Worm (Caenorhabditis elegans) whole organism, L2 larva: ENCODE results near the gene rpn-11.

Source experiments
- C34F6.9 ChIP-seq: fragments of 150-350 bp; optimal IDR thresholded peaks from 2 replicates; lab custom pipeline; 2014; ENCODE audit warnings: missing biosample characterization, missing genetic modification characterization
- F13H6.1 ChIP-seq: sonication (generic microtip); optimal IDR thresholded peaks from 2 replicates; lab custom pipeline; 2016; ENCODE audit warnings: missing genetic modification characterization, missing compliant biosample characterization
- R02D3.7 ChIP-seq: fragments of 150-350 bp; optimal IDR thresholded peaks from 2 replicates; lab custom pipeline; 2014; ENCODE audit warnings: missing biosample characterization, missing genetic modification characterization
- Y55F3AM.14 ChIP-seq: fragments of 200-800 bp; sonication (Bioruptor generic); optimal IDR thresholded peaks from 2 replicates; lab custom pipeline; 2018; ENCODE audit warnings: mild to moderate bottlenecking, missing genetic modification characterization, missing compliant biosample characterization
- aly-2 ChIP-seq: fragments of 150-350 bp; optimal IDR thresholded peaks from 2 replicates; lab custom pipeline; 2014; ENCODE audit warnings: missing biosample characterization, missing genetic modification characterization
- ama-1 ChIP-seq: fragments of 150-350 bp; optimal IDR thresholded peaks from 2 replicates; lab custom pipeline; 2018; ENCODE audit warnings: inconsistent platforms
- blmp-1 ChIP-seq: sonication (generic microtip); optimal IDR thresholded peaks from 2 replicates; lab custom pipeline; 2017; ENCODE audit warnings: missing genetic modification characterization, mild to moderate bottlenecking, missing compliant biosample characterization, antibody characterized with exemption, moderate library complexity; ENCODE audit not compliant: insufficient read depth
- ceh-16 ChIP-seq: fragments of 150-350 bp; optimal IDR thresholded peaks from 2 replicates; lab custom pipeline; 2014; ENCODE audit warnings: missing biosample characterization, missing genetic modification characterization
- ceh-82 ChIP-seq: fragments of 150-350 bp; optimal IDR thresholded peaks from 2 replicates; lab custom pipeline; 2014; ENCODE audit warnings: missing biosample characterization, missing genetic modification characterization
- crh-2 ChIP-seq: sonication (generic microtip); optimal IDR thresholded peaks from 2 replicates; lab custom pipeline; 2017; ENCODE audit warnings: missing biosample characterization, missing genetic modification characterization
- dmd-4 ChIP-seq: sonication (generic microtip); optimal IDR thresholded peaks from 2 replicates; lab custom pipeline; 2017; ENCODE audit warnings: missing biosample characterization, missing genetic modification characterization
- egl-27 ChIP-seq: sonication (generic microtip); optimal IDR thresholded peaks from 3 replicates; lab custom pipeline; 2017; ENCODE audit warnings: missing biosample characterization, missing genetic modification reagents, missing genetic modification characterization
- elt-1 ChIP-seq: fragments of 150-350 bp; optimal IDR thresholded peaks from 2 replicates; lab custom pipeline; 2014; ENCODE audit warnings: missing biosample characterization, missing genetic modification characterization
- elt-3 ChIP-seq: sonication (generic microtip); optimal IDR thresholded peaks from 2 replicates; lab custom pipeline; 2017; ENCODE audit warnings: missing biosample characterization, missing genetic modification characterization
- fos-1 ChIP-seq: fragments of 150-350 bp; optimal IDR thresholded peaks from 2 replicates; lab custom pipeline; 2014; ENCODE audit warnings: missing biosample characterization, missing genetic modification characterization
- gmeb-1 ChIP-seq: fragments of 150-350 bp; optimal IDR thresholded peaks from 2 replicates; lab custom pipeline; 2014; ENCODE audit warnings: missing biosample characterization, missing genetic modification characterization
- lin-11 ChIP-seq: fragments of 150-350 bp; sonication (generic microtip); optimal IDR thresholded peaks from 2 replicates; lab custom pipeline; 2014; ENCODE audit warnings: missing biosample characterization, missing genetic modification characterization, inconsistent platforms, mixed read lengths
- lin-39 ChIP-seq: fragments of 150-350 bp; optimal IDR thresholded peaks from 2 replicates; lab custom pipeline; 2014; ENCODE audit warnings: missing biosample characterization, missing genetic modification reagents, missing genetic modification characterization
- lsy-2 ChIP-seq, 2 experiments: fragments of 150-350 bp in 1 of 2; sonication (generic microtip) in 1 of 2; optimal IDR thresholded peaks; 2 replicates each; lab custom pipeline; 2014 to 2017; ENCODE audit warnings: missing biosample characterization in 2 of 2, missing genetic modification characterization in 2 of 2
- mbf-1 ChIP-seq: sonication (generic microtip); optimal IDR thresholded peaks from 2 replicates; lab custom pipeline; 2017; ENCODE audit warnings: missing biosample characterization, missing genetic modification characterization
- mdl-1 ChIP-seq, 2 experiments: fragments of 150-350 bp in 1 of 2; sonication (generic microtip) in 1 of 2; optimal IDR thresholded peaks; 2 replicates each; lab custom pipeline; 2017; ENCODE audit warnings: missing biosample characterization in 2 of 2, missing genetic modification characterization in 2 of 2
- nhr-10 ChIP-seq: sonication (generic microtip); optimal IDR thresholded peaks from 2 replicates; lab custom pipeline; 2017; ENCODE audit warnings: missing biosample characterization, missing genetic modification characterization
- nhr-11 ChIP-seq: fragments of 150-350 bp; optimal IDR thresholded peaks from 2 replicates; lab custom pipeline; 2014; ENCODE audit warnings: missing biosample characterization, missing genetic modification characterization
- nhr-12 ChIP-seq: fragments of 150-350 bp; optimal IDR thresholded peaks from 2 replicates; lab custom pipeline; 2014; ENCODE audit warnings: missing biosample characterization, missing genetic modification characterization
- nhr-129 ChIP-seq: fragments of 150-350 bp; optimal IDR thresholded peaks from 2 replicates; lab custom pipeline; 2014; ENCODE audit warnings: missing biosample characterization, missing genetic modification characterization
- nhr-21 ChIP-seq: fragments of 150-350 bp; optimal IDR thresholded peaks from 2 replicates; lab custom pipeline; 2014; ENCODE audit warnings: missing biosample characterization, missing genetic modification characterization
- nhr-237 ChIP-seq: fragments of 150-350 bp; optimal IDR thresholded peaks from 2 replicates; lab custom pipeline; 2014; ENCODE audit warnings: missing biosample characterization, missing genetic modification characterization
- nhr-25 ChIP-seq: fragments of 150-350 bp; sonication (generic microtip); optimal IDR thresholded peaks from 3 replicates; lab custom pipeline; 2014; ENCODE audit warnings: missing biosample characterization, missing genetic modification characterization
- nhr-6 ChIP-seq: fragments of 150-350 bp; optimal IDR thresholded peaks from 2 replicates; lab custom pipeline; 2014; ENCODE audit warnings: missing biosample characterization, missing genetic modification characterization
- nhr-77 ChIP-seq: fragments of 150-350 bp; optimal IDR thresholded peaks from 2 replicates; lab custom pipeline; 2014; ENCODE audit warnings: missing biosample characterization, missing genetic modification characterization
- sem-4 ChIP-seq: fragments of 150-350 bp; optimal IDR thresholded peaks from 2 replicates; lab custom pipeline; 2014; ENCODE audit warnings: missing biosample characterization, missing genetic modification reagents, missing genetic modification characterization
- skn-1 ChIP-seq: sonication (generic microtip); optimal IDR thresholded peaks from 2 replicates; lab custom pipeline; 2017; ENCODE audit warnings: missing biosample characterization, missing genetic modification characterization
- sma-3 ChIP-seq: sonication (generic microtip); optimal IDR thresholded peaks from 2 replicates; lab custom pipeline; 2016; ENCODE audit warnings: missing genetic modification reagents, missing genetic modification characterization, missing compliant biosample characterization
- sma-9 ChIP-seq, 2 experiments: fragments of 150-350 bp in 1 of 2; sonication (generic microtip) in 1 of 2; optimal IDR thresholded peaks; 2 replicates each; lab custom pipeline; 2014 to 2016; ENCODE audit warnings: missing genetic modification characterization in 2 of 2, mild to moderate bottlenecking in 1 of 2, missing biosample characterization in 1 of 2, missing compliant biosample characterization in 1 of 2, missing genetic modification reagents in 1 of 2, moderate library complexity in 1 of 2
- snpc-4 ChIP-seq: fragments of 150-350 bp; optimal IDR thresholded peaks from 2 replicates; lab custom pipeline; 2014; ENCODE audit warnings: missing biosample characterization, missing genetic modification characterization
- unc-39 ChIP-seq: fragments of 150-350 bp; optimal IDR thresholded peaks from 2 replicates; lab custom pipeline; 2014; ENCODE audit warnings: missing biosample characterization, missing genetic modification characterization
- unc-62 ChIP-seq: fragments of 150-350 bp; optimal IDR thresholded peaks from 2 replicates; lab custom pipeline; 2014; ENCODE audit warnings: missing biosample characterization, missing genetic modification reagents, missing genetic modification characterization
- ztf-1 ChIP-seq: fragments of 200-800 bp; sonication (Bioruptor generic); conservative IDR thresholded peaks from 2 replicates; pipeline ENCODE4 v1.3.6; 2022; ENCODE audit warnings: missing genetic modification characterization, missing compliant biosample characterization
- ztf-11 ChIP-seq: sonication (generic microtip); optimal IDR thresholded peaks from 2 replicates; lab custom pipeline; 2017; ENCODE audit warnings: missing biosample characterization, missing genetic modification characterization

The rpn-11 gene

ce11 chrII:4038541-4038940 lies 5.8 kb downstream of the rpn-11 start, which contains the start of gene pqn-48:
Gene pqn-48 (plus strand): TSS chrII:4038884.
- TF ChIP-seq fos-1 (tag; lab: Kevin White, UChicago) = no peak
- peak; percentile 52 for TF ChIP-seq nhr-129 (tag; lab: Kevin White, UChicago)
- TF ChIP-seq aly-2 = no peak
- no peak for TF ChIP-seq Y55F3AM.14
- no peak for TF ChIP-seq lsy-2 (tag; optimal IDR thresholded peaks at IDR 0.05; lab: Kevin White, UChicago)
- no peak for TF ChIP-seq sma-9 (GFP tag; optimal IDR thresholded peaks at IDR 0.05; lab: Kevin White, UChicago)
- no peak for TF ChIP-seq sma-9 (tag; optimal IDR thresholded peaks at IDR 0.05; lab: Kevin White, UChicago)
- TF ChIP-seq skn-1 (tag; lab: Kevin White, UChicago) = no peak
- no peak for TF ChIP-seq unc-62 (GFP tag; lab: Kevin White, UChicago)
- no peak for TF ChIP-seq crh-2 (tag; lab: Kevin White, UChicago)
- TF ChIP-seq F13H6.1 (tag; lab: Kevin White, UChicago) = peak; percentile 11
- no peak for TF ChIP-seq blmp-1 (tag; lab: Kevin White, UChicago)
- no peak for TF ChIP-seq nhr-11 (tag; lab: Kevin White, UChicago)
- TF ChIP-seq ztf-1 (GFP tag; lab: Robert Waterston, UW) = no peak
- TF ChIP-seq mdl-1 (tag; optimal IDR thresholded peaks at IDR 0.05; lab: Kevin White, UChicago) = no peak
- no peak for TF ChIP-seq mbf-1 (tag; lab: Kevin White, UChicago)
- TF ChIP-seq ama-1 (lab: Kevin White, UChicago) = no peak
- no peak for TF ChIP-seq R02D3.7 (tag; lab: Kevin White, UChicago)
- no peak for TF ChIP-seq sem-4

- TF ChIP-seq ztf-1 (GFP tag; lab: Robert Waterston, UW) = no peak
- TF ChIP-seq ama-1 (lab: Kevin White, UChicago) = no peak
- TF ChIP-seq F13H6.1 (tag; lab: Kevin White, UChicago) = no peak
- no peak for TF ChIP-seq lin-11 (tag; lab: Kevin White, UChicago)
- TF ChIP-seq elt-1 = no peak
- TF ChIP-seq unc-62 (GFP tag; lab: Kevin White, UChicago) = no peak
- no peak for TF ChIP-seq mdl-1 (tag; optimal IDR thresholded peaks at IDR 0.05; lab: Kevin White, UChicago)
- TF ChIP-seq egl-27 (tag; lab: Kevin White, UChicago) = no peak
- TF ChIP-seq nhr-25 (tag; lab: Kevin White, UChicago) = no peak
- no peak for TF ChIP-seq R02D3.7 (tag; lab: Kevin White, UChicago)
- TF ChIP-seq crh-2 (tag; lab: Kevin White, UChicago) = no peak
- no peak for TF ChIP-seq gmeb-1 (tag; lab: Kevin White, UChicago)
- TF ChIP-seq mbf-1 (tag; lab: Kevin White, UChicago) = no peak
- no peak for TF ChIP-seq nhr-237 (tag; lab: Kevin White, UChicago)
- TF ChIP-seq ceh-82 (tag; lab: Kevin White, UChicago) = no peak
- TF ChIP-seq nhr-11 (tag; lab: Kevin White, UChicago) = no peak
- no peak for TF ChIP-seq ceh-16 (tag; lab: Kevin White, UChicago)
- no peak for TF ChIP-seq Y55F3AM.14
- TF ChIP-seq nhr-129 (tag; lab: Kevin White, UChicago) = no peak
- no peak for TF ChIP-seq blmp-1 (tag; lab: Kevin White, UChicago)
Measured at ce11 chrII:4032293-4032692, 12.1 kb downstream of the rpn-11 start, which contains the start of gene K07D4.4. Gene K07D4.4 (minus strand): TSS chrII:4032393.

- TF ChIP-seq blmp-1 (tag; lab: Kevin White, UChicago) (no peak), nhr-21 (tag; lab: Kevin White, UChicago) (no peak), unc-62 (GFP tag; lab: Kevin White, UChicago) (no peak), mdl-1 (tag; optimal IDR thresholded peaks at IDR 0.05; lab: Kevin White, UChicago) (no peak), elt-3 (tag; lab: Kevin White, UChicago) (no peak), F13H6.1 (tag; lab: Kevin White, UChicago) (no peak), lin-39 (tag; lab: Kevin White, UChicago) (no peak)
- TF ChIP-seq, all 48 proteins: peak for 0
Measured at ce11 chrII:4028276-4028675, 16.1 kb downstream of the rpn-11 start, which contains the start of gene K07D4.9. Gene K07D4.9 (plus strand): TSS chrII:4028576.

- TF ChIP-seq ztf-11 (tag; lab: Kevin White, UChicago) (no peak), nhr-6 (no peak), ama-1 (lab: Kevin White, UChicago) (no peak), sma-3 (GFP tag; lab: Kevin White, UChicago) (no peak), fos-1 (tag; lab: Kevin White, UChicago) (no peak), elt-1 (no peak), nhr-12 (tag; lab: Kevin White, UChicago) (no peak), dmd-4 (tag; lab: Kevin White, UChicago) (no peak), nhr-77 (tag; lab: Kevin White, UChicago) (no peak), nhr-10 (tag; lab: Kevin White, UChicago) (no peak), snpc-4 (no peak), R02D3.7 (tag; lab: Kevin White, UChicago) (no peak), unc-62 (GFP tag; lab: Kevin White, UChicago) (no peak), unc-39 (tag; lab: Kevin White, UChicago) (no peak), C34F6.9 (tag; lab: Kevin White, UChicago) (no peak)
Measured at ce11 chrII:4025462-4025861, 18.9 kb downstream of the rpn-11 start, which contains the start of gene K07D4.5. Gene K07D4.5 (minus strand): TSS chrII:4025562.
